Fruit fly (Drosophila melanogaster): ENCODE results near the gene CG13008.

DNA sequence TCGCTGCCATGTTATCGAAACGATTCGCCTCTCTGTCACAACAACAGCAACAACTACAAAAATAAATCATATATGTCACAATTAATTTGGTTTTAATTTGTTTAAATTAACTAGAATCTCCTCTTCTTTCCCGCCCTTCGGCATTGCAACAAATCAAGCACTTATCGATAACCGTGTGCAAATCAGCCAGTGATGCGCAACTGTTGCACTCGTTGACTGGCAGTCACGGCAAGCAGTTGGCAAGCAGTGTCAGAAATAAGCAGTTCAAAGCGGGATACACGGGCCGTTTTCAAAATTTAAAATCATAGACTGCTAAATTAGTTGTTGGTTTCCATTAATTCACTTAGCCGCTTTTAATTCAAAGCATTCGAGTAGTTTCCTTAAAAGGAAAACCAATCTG is 27.3 kb upstream of the CG13008 start, which contains the start of gene Axs:
- no peak for TF ChIP-seq fru (GFP tag; optimal IDR thresholded peaks at IDR 0.05)
- no peak for TF ChIP-seq jim (GFP tag; optimal IDR thresholded peaks at IDR 0.05)
- no peak for TF ChIP-seq h (GFP tag; optimal IDR thresholded peaks at IDR 0.05)
- TF ChIP-seq Jra (GFP tag; optimal IDR thresholded peaks at IDR 0.05), result peak; percentile 55
- TF ChIP-seq CG32264 (GFP tag; optimal IDR thresholded peaks at IDR 0.05), result no peak
- no peak for TF ChIP-seq Vsx2 (GFP tag; optimal IDR thresholded peaks at IDR 0.05; ENCODE audit: partially characterized antibody)
- TF ChIP-seq usp (GFP tag; optimal IDR thresholded peaks at IDR 0.05), result no peak
- no peak for TF ChIP-seq GATAd (GFP tag; optimal IDR thresholded peaks at IDR 0.05)
